Worm (Caenorhabditis elegans) whole organism, L4 larva: ENCODE results near the gene B0034.7.

ENCODE experiments used
- aly-2 ChIP-seq: sonication (generic microtip); optimal IDR thresholded peaks from 2 replicates; lab custom pipeline; 2018; ENCODE audit warnings: missing biosample characterization, missing genetic modification characterization
- fkh-10 ChIP-seq: fragments of 150-350 bp; optimal IDR thresholded peaks from 2 replicates; lab custom pipeline; 2014; ENCODE audit warnings: missing biosample characterization, missing genetic modification reagents, missing genetic modification characterization
- mxl-2 ChIP-seq: fragments of 200-800 bp; sonication (Bioruptor generic); conservative IDR thresholded peaks from 2 replicates; pipeline ENCODE4 v1.3.6; 2022; ENCODE audit warnings: missing genetic modification reagents, missing genetic modification characterization, missing compliant biosample characterization
- ztf-11 ChIP-seq: fragments of 150-350 bp; optimal IDR thresholded peaks from 2 replicates; lab custom pipeline; 2014; ENCODE audit warnings: missing biosample characterization, missing genetic modification characterization

ce11 chrII:5917010-5917472 lies 44.4 kb upstream of the B0034.7 start, which contains the start of gene frh-1:
- TF ChIP-seq ztf-11 (no peak), mxl-2 (GFP tag; lab: Robert Waterston, UW) (no peak), fkh-10 (GFP tag; lab: Kevin White, UChicago) (no peak), aly-2 (no peak)
